Worm (Caenorhabditis elegans): ENCODE measurements around the gene K03A1.4.

DNA sequence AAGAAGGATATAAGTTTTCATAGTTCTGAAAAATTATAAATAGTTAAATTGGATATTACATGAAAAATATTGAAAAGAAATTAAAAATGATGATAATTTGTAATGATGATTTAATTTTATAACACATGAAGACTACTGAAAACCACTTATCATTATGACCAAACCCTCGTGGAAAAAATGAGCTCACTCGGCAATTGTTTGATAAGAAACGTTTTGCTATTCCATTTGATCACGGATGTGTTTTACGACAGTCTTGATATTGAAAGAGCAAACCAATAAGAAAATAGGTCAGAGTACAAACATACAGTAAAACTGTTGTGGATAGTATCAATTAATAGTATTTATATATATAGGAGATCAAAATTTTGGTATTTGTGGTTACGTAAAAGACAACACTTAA is 16.8 kb upstream of the K03A1.4 start, which contains the start of gene spp-3:
- no peak for TF ChIP-seq nhr-76 (tag; optimal IDR thresholded peaks at IDR 0.05)
- peak; percentile 90 for TF ChIP-seq pqm-1 (tag; optimal IDR thresholded peaks at IDR 0.05)
- peak; percentile 79 for TF ChIP-seq nhr-28 (tag; optimal IDR thresholded peaks at IDR 0.05)
- peak; percentile 39 for TF ChIP-seq nhr-77 (tag; optimal IDR thresholded peaks at IDR 0.05)
- TF ChIP-seq mxl-2 (GFP tag; conservative IDR thresholded peaks at IDR 0.05) = no peak
- no peak for TF ChIP-seq F10B5.3 (tag; optimal IDR thresholded peaks at IDR 0.05)
